Fruit fly (Drosophila melanogaster) whole organism, embryonic: Measurements from ENCODE around the gene CG1965.

ENCODE experiments used
- BtbVII ChIP-seq: fragments of 200-800 bp; sonication (Bioruptor generic); optimal IDR thresholded peaks from 3 replicates; lab custom pipeline; 2017; ENCODE audit warnings: missing biosample characterization, mild to moderate bottlenecking, missing genetic modification characterization
- CG10209 ChIP-seq: fragments of 200-800 bp; sonication (Bioruptor generic); optimal IDR thresholded peaks from 3 replicates; lab custom pipeline; 2017; ENCODE audit warnings: missing biosample characterization, mild to moderate bottlenecking, missing genetic modification characterization, missing genetic modification reagents
- CG10462 ChIP-seq: fragments of 200-800 bp; sonication (Bioruptor generic); optimal IDR thresholded peaks from 2 replicates; lab custom pipeline; 2016; ENCODE audit warnings: missing biosample characterization, missing genetic modification characterization
- CG10979 ChIP-seq: fragments of 200-800 bp; sonication (Bioruptor generic); optimal IDR thresholded peaks from 2 replicates; lab custom pipeline; 2018; ENCODE audit warnings: missing biosample characterization, mild to moderate bottlenecking, missing genetic modification characterization, moderate library complexity
- CG11456 ChIP-seq: fragments of 200-800 bp; sonication (Bioruptor generic); IDR thresholded peaks from 3 replicates; pipeline ENCODE4 v1.3.6; 2022; ENCODE audit warnings: missing biosample characterization, missing genetic modification characterization
- CG11696 ChIP-seq: fragments of 200-800 bp; sonication (Bioruptor generic); IDR thresholded peaks from 2 replicates; pipeline ENCODE4 v1.3.6; 2022; ENCODE audit warnings: missing biosample characterization, missing genetic modification characterization
- CG12236 ChIP-seq: fragments of 200-800 bp; sonication (Bioruptor generic); optimal IDR thresholded peaks from 2 replicates; lab custom pipeline; 2016; ENCODE audit warnings: missing biosample characterization, missing genetic modification characterization
- CG12769 ChIP-seq: fragments of 200-800 bp; sonication (Bioruptor generic); optimal IDR thresholded peaks from 2 replicates; lab custom pipeline; 2019; ENCODE audit warnings: missing biosample characterization, mild to moderate bottlenecking, missing genetic modification characterization, moderate library complexity
- CG13775 ChIP-seq: fragments of 200-800 bp; sonication (Bioruptor generic); optimal IDR thresholded peaks from 3 replicates; lab custom pipeline; 2017; ENCODE audit warnings: missing biosample characterization, mild to moderate bottlenecking, missing genetic modification characterization
- CG15601 ChIP-seq: fragments of 200-800 bp; sonication (Bioruptor generic); optimal IDR thresholded peaks from 3 replicates; lab custom pipeline; 2019; ENCODE audit warnings: missing biosample characterization, mild to moderate bottlenecking, missing genetic modification characterization, moderate library complexity
- CG18262 ChIP-seq: fragments of 200-800 bp; optimal IDR thresholded peaks from 3 replicates; lab custom pipeline; 2019; ENCODE audit warnings: missing biosample characterization, mild to moderate bottlenecking, missing genetic modification characterization, moderate library complexity
- CG2202 ChIP-seq: fragments of 200-800 bp; sonication (Bioruptor generic); optimal IDR thresholded peaks from 2 replicates; lab custom pipeline; 2018; ENCODE audit warnings: missing biosample characterization, mild to moderate bottlenecking, missing genetic modification characterization
- CG30020 ChIP-seq: fragments of 200-800 bp; optimal IDR thresholded peaks from 2 replicates; lab custom pipeline; 2019; ENCODE audit warnings: missing biosample characterization, mild to moderate bottlenecking, missing genetic modification characterization, moderate library complexity
- CG30431 ChIP-seq: fragments of 200-800 bp; sonication (Bioruptor generic); optimal IDR thresholded peaks from 2 replicates; lab custom pipeline; 2017; ENCODE audit warnings: missing biosample characterization, missing genetic modification characterization
- CG34376 ChIP-seq: fragments of 200-800 bp; sonication (Bioruptor generic); optimal IDR thresholded peaks from 2 replicates; lab custom pipeline; 2018; ENCODE audit warnings: missing biosample characterization, mild to moderate bottlenecking, missing genetic modification characterization
- CG4328 ChIP-seq: fragments of 200-800 bp; sonication (Bioruptor generic); optimal IDR thresholded peaks from 3 replicates; lab custom pipeline; 2017; ENCODE audit warnings: missing biosample characterization, missing genetic modification reagents, missing genetic modification characterization
- CG4360 ChIP-seq: fragments of 200-800 bp; sonication (Bioruptor generic); IDR thresholded peaks from 2 replicates; pipeline ENCODE4 v1.3.6; 2022; ENCODE audit warnings: missing biosample characterization, missing genetic modification characterization
- CG4424 ChIP-seq: fragments of 200-800 bp; sonication (Bioruptor generic); optimal IDR thresholded peaks from 3 replicates; lab custom pipeline; 2016; ENCODE audit warnings: missing biosample characterization, missing genetic modification characterization
- CG4820 ChIP-seq: fragments of 200-800 bp; sonication (Bioruptor generic); optimal IDR thresholded peaks from 3 replicates; lab custom pipeline; 2016; ENCODE audit warnings: missing biosample characterization, missing genetic modification characterization
- CG4854 ChIP-seq: fragments of 200-800 bp; sonication (Bioruptor generic); optimal IDR thresholded peaks from 2 replicates; lab custom pipeline; 2016; ENCODE audit warnings: missing biosample characterization, missing genetic modification characterization, inconsistent platforms
- CG5180 ChIP-seq: fragments of 200-800 bp; sonication (Bioruptor generic); optimal IDR thresholded peaks from 3 replicates; lab custom pipeline; 2017; ENCODE audit warnings: missing biosample characterization, missing genetic modification characterization, mild to moderate bottlenecking, moderate library complexity, missing genetic modification reagents
- CG6254 ChIP-seq: fragments of 200-800 bp; sonication (Bioruptor generic); optimal IDR thresholded peaks from 3 replicates; lab custom pipeline; 2017; ENCODE audit warnings: mild to moderate bottlenecking, missing biosample characterization, missing genetic modification reagents, missing genetic modification characterization
- CG6689 ChIP-seq: fragments of 200-800 bp; sonication (Bioruptor generic); IDR thresholded peaks from 2 replicates; pipeline ENCODE4 v1.3.6; 2022; ENCODE audit warnings: missing biosample characterization, missing genetic modification characterization
- CG7357 ChIP-seq: fragments of 200-800 bp; sonication (Bioruptor generic); IDR thresholded peaks from 3 replicates; pipeline ENCODE4 v1.3.6; 2022; ENCODE audit warnings: missing biosample characterization, missing genetic modification characterization
- CG8089 ChIP-seq: fragments of 200-800 bp; sonication (Bioruptor generic); optimal IDR thresholded peaks from 3 replicates; lab custom pipeline; 2016; ENCODE audit warnings: missing biosample characterization, missing genetic modification characterization
- CG9437 ChIP-seq: fragments of 200-800 bp; sonication (Bioruptor generic); optimal IDR thresholded peaks from 2 replicates; lab custom pipeline; 2018; ENCODE audit warnings: missing biosample characterization, mild to moderate bottlenecking, missing genetic modification characterization
- CG9876 ChIP-seq: fragments of 200-800 bp; sonication (Bioruptor generic); optimal IDR thresholded peaks from 2 replicates; lab custom pipeline; 2016; ENCODE audit warnings: missing biosample characterization, missing genetic modification characterization
- Chrac-16 ChIP-seq: fragments of 200-800 bp; sonication (Bioruptor generic); optimal IDR thresholded peaks from 3 replicates; lab custom pipeline; 2016; ENCODE audit warnings: missing biosample characterization, missing genetic modification characterization
- Dp ChIP-seq: fragments of 200-800 bp; sonication (Bioruptor generic); optimal IDR thresholded peaks from 2 replicates; lab custom pipeline; 2018; ENCODE audit warnings: missing biosample characterization, mild to moderate bottlenecking, missing genetic modification characterization, moderate library complexity
- Hr3 ChIP-seq: fragments of 200-800 bp; sonication (Bioruptor generic); optimal IDR thresholded peaks from 3 replicates; lab custom pipeline; 2016; ENCODE audit warnings: missing biosample characterization, missing genetic modification characterization
- Myb ChIP-seq: fragments of 200-800 bp; sonication (Bioruptor generic); optimal IDR thresholded peaks from 2 replicates; lab custom pipeline; 2016; ENCODE audit warnings: missing biosample characterization, missing genetic modification characterization
- NK7.1 ChIP-seq: fragments of 200-800 bp; sonication (Bioruptor generic); optimal IDR thresholded peaks from 3 replicates; lab custom pipeline; 2016; ENCODE audit warnings: missing biosample characterization, missing genetic modification characterization
- ap ChIP-seq: fragments of 200-800 bp; sonication (Bioruptor generic); IDR thresholded peaks from 2 replicates; pipeline ENCODE4 v1.3.6; 2022; ENCODE audit warnings: missing biosample characterization, missing genetic modification characterization
- bcd ChIP-seq: fragments of 200-800 bp; sonication (Bioruptor generic); optimal IDR thresholded peaks from 2 replicates; lab custom pipeline; 2017; ENCODE audit warnings: missing biosample characterization, mild to moderate bottlenecking, missing genetic modification characterization
- caup ChIP-seq: fragments of 200-800 bp; sonication (Bioruptor generic); optimal IDR thresholded peaks from 3 replicates; lab custom pipeline; 2017; ENCODE audit warnings: missing biosample characterization, mild to moderate bottlenecking, missing genetic modification characterization, moderate library complexity; ENCODE audit not compliant: severe bottlenecking
- corto ChIP-seq: fragments of 200-800 bp; sonication (Bioruptor generic); optimal IDR thresholded peaks from 2 replicates; lab custom pipeline; 2016; ENCODE audit warnings: missing biosample characterization, mild to moderate bottlenecking, missing genetic modification characterization, moderate library complexity
- eyg ChIP-seq: fragments of 200-800 bp; sonication (Bioruptor generic); optimal IDR thresholded peaks from 3 replicates; lab custom pipeline; 2016; ENCODE audit warnings: missing biosample characterization, missing genetic modification characterization
- fru ChIP-seq: fragments of >200 bp; optimal IDR thresholded peaks from 2 replicates; lab custom pipeline; 2017
- lola ChIP-seq, 3 experiments: fragments of >200 bp in 2 of 3; fragments of 200-800 bp in 1 of 3; sonication (Bioruptor generic) in 1 of 3; optimal IDR thresholded peaks; 2 replicates each; lab custom pipeline; 2017 to 2019; ENCODE audit warnings: missing biosample characterization in 3 of 3, missing genetic modification characterization in 3 of 3, mild to moderate bottlenecking in 1 of 3, moderate library complexity in 1 of 3
- nom ChIP-seq: fragments of 200-800 bp; sonication (Bioruptor generic); optimal IDR thresholded peaks from 2 replicates; lab custom pipeline; 2017; ENCODE audit warnings: missing biosample characterization, missing genetic modification characterization, mild to moderate bottlenecking, moderate library complexity, missing genetic modification reagents
- oc ChIP-seq: fragments of 200-800 bp; sonication (Bioruptor generic); optimal IDR thresholded peaks from 2 replicates; lab custom pipeline; 2018; ENCODE audit warnings: missing biosample characterization, mild to moderate bottlenecking, missing genetic modification characterization, moderate library complexity
- odd ChIP-seq: fragments of 200-800 bp; sonication (Bioruptor generic); optimal IDR thresholded peaks from 2 replicates; lab custom pipeline; 2017; ENCODE audit warnings: missing biosample characterization, mild to moderate bottlenecking, missing genetic modification characterization
- phol ChIP-seq: fragments of 200-800 bp; sonication (Bioruptor generic); optimal IDR thresholded peaks from 3 replicates; lab custom pipeline; 2018; ENCODE audit warnings: missing biosample characterization, mild to moderate bottlenecking, missing genetic modification characterization, moderate library complexity
- pnt ChIP-seq: fragments of 200-800 bp; sonication (Bioruptor generic); optimal IDR thresholded peaks from 3 replicates; lab custom pipeline; 2016; ENCODE audit warnings: missing biosample characterization, missing genetic modification characterization
- ssp ChIP-seq: fragments of 200-800 bp; sonication (Bioruptor generic); IDR thresholded peaks from 2 replicates; pipeline ENCODE4 v1.3.6; 2022; ENCODE audit warnings: missing biosample characterization, missing genetic modification characterization
- stc ChIP-seq: fragments of 200-800 bp; sonication (Bioruptor generic); IDR thresholded peaks from 2 replicates; pipeline ENCODE4 v1.3.6; 2022; ENCODE audit warnings: missing biosample characterization, missing genetic modification characterization
- trh ChIP-seq: fragments of 200-800 bp; sonication (Bioruptor generic); optimal IDR thresholded peaks from 2 replicates; lab custom pipeline; 2016; ENCODE audit warnings: missing biosample characterization, missing genetic modification characterization
- twi ChIP-seq: fragments of 200-800 bp; optimal IDR thresholded peaks from 2 replicates; lab custom pipeline; 2019; ENCODE audit warnings: missing biosample characterization, mild to moderate bottlenecking, missing genetic modification characterization, moderate library complexity
- unpg ChIP-seq: fragments of 200-800 bp; sonication (Bioruptor generic); optimal IDR thresholded peaks from 3 replicates; lab custom pipeline; 2018; ENCODE audit warnings: missing biosample characterization, mild to moderate bottlenecking, missing genetic modification characterization, moderate library complexity

The CG1965 gene

DNA sequence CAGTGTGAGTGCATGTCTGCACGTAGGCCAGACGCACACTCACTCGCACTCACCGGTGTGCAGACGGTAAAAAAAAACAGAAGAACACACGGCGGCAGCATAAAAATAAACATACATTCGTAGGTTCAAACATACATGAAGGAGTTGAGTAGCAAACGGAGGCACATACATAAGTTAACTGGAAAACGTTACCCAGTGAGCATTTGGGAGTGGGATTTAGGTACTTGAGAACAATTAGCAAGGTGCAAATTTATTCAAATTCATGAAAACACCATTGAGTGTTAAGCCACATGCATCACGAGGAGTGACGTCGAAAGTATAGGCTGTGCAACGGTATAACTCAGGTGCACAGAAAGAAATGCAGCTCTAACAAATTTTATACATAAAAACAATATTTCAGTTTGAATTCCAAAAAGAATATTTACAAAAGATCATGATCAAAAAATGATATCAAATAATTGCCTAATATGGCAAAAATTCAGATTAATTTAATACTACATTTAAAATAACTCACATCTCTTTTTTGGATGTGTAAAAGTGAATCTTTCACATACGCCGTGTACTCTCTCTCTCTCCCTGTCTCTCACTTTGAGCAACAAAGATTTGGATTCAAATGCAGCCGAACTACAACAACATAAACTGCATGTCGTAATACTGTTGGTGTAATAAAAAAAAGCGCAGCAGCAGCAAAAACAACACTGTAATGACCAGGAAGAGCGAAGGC is 41.5 kb downstream of the CG1965 start (continued):
- TF ChIP-seq BtbVII (GFP tag; lab: Kevin White, UChicago) (peak; percentile 60), NK7.1 (GFP tag; lab: Kevin White, UChicago) (peak; percentile 88), CG10209 (GFP tag; lab: Kevin White, UChicago) (peak; percentile 93), CG12769 (peak; percentile 78), CG7357 (peak; percentile 86), unpg (peak; percentile 96), nom (peak; percentile 62), corto (GFP tag; lab: Kevin White, UChicago) (peak; percentile 43), CG9437 (GFP tag; lab: Kevin White, UChicago) (peak; percentile 92), CG10462 (GFP tag; lab: Kevin White, UChicago) (peak; percentile 98), CG13775 (peak; percentile 94), fru (no peak), Dp (GFP tag; lab: Kevin White, UChicago) (no peak), CG12236 (peak; percentile 95), CG34376 (GFP tag; lab: Kevin White, UChicago) (peak; percentile 5), twi (tag; lab: Kevin White, UChicago) (peak; percentile 96), eyg (GFP tag; lab: Kevin White, UChicago) (peak; percentile 83), oc (peak; percentile 97), CG10979 (tag; lab: Kevin White, UChicago) (peak; percentile 99), CG30020 (tag; lab: Kevin White, UChicago) (peak; percentile 87), CG4854 (GFP tag; lab: Kevin White, UChicago) (peak; percentile 81), CG4820 (GFP tag; lab: Kevin White, UChicago) (peak; percentile 97), CG6689 (GFP tag; lab: Robert Waterston, UW) (no peak), CG4360 (GFP tag; lab: Robert Waterston, UW) (no peak), Hr3 (peak; percentile 96), pnt (GFP tag; lab: Kevin White, UChicago) (peak; percentile 88), CG4424 (GFP tag; lab: Kevin White, UChicago) (peak; percentile 97), ssp (GFP tag; lab: Robert Waterston, UW) (no peak), Chrac-16 (GFP tag; lab: Kevin White, UChicago) (peak; percentile 95), ap (GFP tag; lab: Robert Waterston, UW) (no peak), caup (GFP tag; lab: Kevin White, UChicago) (peak; percentile 63), bcd (GFP tag; lab: Kevin White, UChicago) (peak; percentile 91), CG2202 (tag; lab: Kevin White, UChicago) (peak; percentile 97), CG11696 (no peak), CG18262 (peak; percentile 99), CG15601 (tag; lab: Kevin White, UChicago) (peak; percentile 98), CG8089 (GFP tag; lab: Kevin White, UChicago) (peak; percentile 88), trh (GFP tag; lab: Kevin White, UChicago) (peak; percentile 89), CG6254 (GFP tag; lab: Kevin White, UChicago) (peak; percentile 93), CG11456 (GFP tag; lab: Robert Waterston, UW) (no peak), CG5180 (GFP tag; lab: Kevin White, UChicago) (peak; percentile 86), lola (GFP tag; optimal IDR thresholded peaks at IDR 0.05; lab: Kevin White, UChicago) (peak in 1 of 3 experiments; percentile 99), Myb (GFP tag; lab: Kevin White, UChicago) (peak; percentile 43), stc (GFP tag; lab: Robert Waterston, UW) (no peak), CG9876 (peak; percentile 67), phol (tag; lab: Kevin White, UChicago) (peak; percentile 98), odd (GFP tag; lab: Kevin White, UChicago) (peak; percentile 86), CG4328 (GFP tag; lab: Kevin White, UChicago) (peak; percentile 88), CG30431 (GFP tag; lab: Kevin White, UChicago) (no peak)
